Fruit fly (Drosophila melanogaster): ENCODE results near the gene Gss1.

DNA sequence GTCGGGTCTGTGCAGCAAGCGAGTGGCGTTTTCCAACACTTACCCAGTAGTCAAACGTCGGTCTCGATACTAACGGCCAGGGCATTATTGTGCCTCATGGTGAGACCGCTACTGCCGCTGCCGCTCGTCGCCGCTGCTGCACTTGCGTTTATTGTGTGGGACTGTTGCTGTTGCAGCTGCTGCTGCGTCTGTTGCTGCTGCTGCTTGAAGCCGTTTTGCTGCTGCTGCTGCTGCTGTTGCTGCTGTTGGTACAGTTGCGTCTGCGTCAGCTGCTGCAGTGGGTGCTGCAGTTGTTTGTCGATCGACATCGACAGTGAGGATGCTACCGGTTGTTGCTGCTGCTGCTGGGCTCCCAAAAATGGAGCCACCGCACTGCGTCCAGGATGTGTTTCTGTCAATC lies 51.3 kb downstream of the Gss1 start:
- no peak for TF ChIP-seq CG8319 (GFP tag; optimal IDR thresholded peaks at IDR 0.05)
- no peak for TF ChIP-seq acj6 (GFP tag; optimal IDR thresholded peaks at IDR 0.05)
- TF ChIP-seq vri (GFP tag; optimal IDR thresholded peaks at IDR 0.05) = no peak
- no peak for TF ChIP-seq CG3919 (GFP tag; optimal IDR thresholded peaks at IDR 0.05)
- no peak for TF ChIP-seq CG7368 (GFP tag; optimal IDR thresholded peaks at IDR 0.05)
- TF ChIP-seq lz (GFP tag; optimal IDR thresholded peaks at IDR 0.05) = no peak
